Worm (Caenorhabditis elegans) whole organism, young adult: ENCODE results near the gene sas-7.
"Not testable (repeated sequence)": the region's sequence is repeated elsewhere in the genome, so short reads cannot be mapped to it uniquely, and the experiment has no call there.

ENCODE experiments used
- B0336.3 ChIP-seq: fragments of 200-800 bp; sonication (Bioruptor generic); IDR thresholded peaks from 2 replicates; pipeline ENCODE4 v1.3.6; 2022; ENCODE audit warnings: missing genetic modification characterization, missing compliant biosample characterization
- D2030.7 ChIP-seq: fragments of 200-800 bp; sonication (Bioruptor generic); IDR thresholded peaks from 2 replicates; pipeline ENCODE4 v1.3.6; 2022; ENCODE audit warnings: missing genetic modification reagents, missing genetic modification characterization, missing compliant biosample characterization
- F23B12.7 ChIP-seq: sonication (generic microtip); optimal IDR thresholded peaks from 2 replicates; lab custom pipeline; 2017; ENCODE audit warnings: missing genetic modification characterization, mild to moderate bottlenecking, missing compliant biosample characterization, antibody characterized with exemption, moderate library complexity; ENCODE audit not compliant: insufficient read depth
- F33H1.4 ChIP-seq: fragments of 200-800 bp; sonication (Bioruptor generic); IDR thresholded peaks from 2 replicates; pipeline ENCODE4 v1.3.6; 2022; ENCODE audit warnings: missing genetic modification reagents, missing genetic modification characterization, missing compliant biosample characterization
- F37B4.10 ChIP-seq: fragments of 200-800 bp; sonication (Bioruptor generic); IDR thresholded peaks from 2 replicates; pipeline ENCODE4 v1.3.6; 2022; ENCODE audit warnings: missing genetic modification characterization, missing compliant biosample characterization
- F49E8.2 ChIP-seq: sonication (generic microtip); optimal IDR thresholded peaks from 3 replicates; lab custom pipeline; 2017; ENCODE audit warnings: missing genetic modification characterization, mild to moderate bottlenecking, missing compliant biosample characterization, antibody characterized with exemption, moderate library complexity; ENCODE audit not compliant: insufficient read depth
- F57A8.1 ChIP-seq: fragments of 200-800 bp; sonication (Bioruptor generic); optimal IDR thresholded peaks from 2 replicates; lab custom pipeline; 2018; ENCODE audit warnings: mild to moderate bottlenecking, missing genetic modification characterization, moderate library complexity, missing compliant biosample characterization
- Y56A3A.18 ChIP-seq: fragments of 200-800 bp; sonication (Bioruptor generic); IDR thresholded peaks from 2 replicates; pipeline ENCODE4 v1.3.6; 2022; ENCODE audit warnings: missing genetic modification reagents, missing genetic modification characterization, missing compliant biosample characterization
- Y67H2A.10 ChIP-seq: fragments of 200-800 bp; sonication (Bioruptor generic); conservative IDR thresholded peaks from 2 replicates; pipeline ENCODE4 v1.3.6; 2022; ENCODE audit warnings: missing genetic modification reagents, missing genetic modification characterization, missing compliant biosample characterization
- Y79H2A.3 ChIP-seq: fragments of 200-800 bp; sonication (Bioruptor generic); conservative IDR thresholded peaks from 2 replicates; pipeline ENCODE4 v1.3.6; 2022; ENCODE audit warnings: missing genetic modification reagents, missing genetic modification characterization, missing compliant biosample characterization
- athp-1 ChIP-seq: sonication (generic microtip); optimal IDR thresholded peaks from 2 replicates; lab custom pipeline; 2017; ENCODE audit warnings: mild to moderate bottlenecking, missing genetic modification characterization, missing compliant biosample characterization
- attf-3 ChIP-seq: fragments of 200-800 bp; sonication (Bioruptor generic); conservative IDR thresholded peaks from 2 replicates; pipeline ENCODE4 v1.3.6; 2022; ENCODE audit warnings: missing genetic modification reagents, missing genetic modification characterization, missing compliant biosample characterization
- attf-5 ChIP-seq: fragments of 200-800 bp; sonication (Bioruptor generic); optimal IDR thresholded peaks from 2 replicates; lab custom pipeline; 2018; ENCODE audit warnings: mild to moderate bottlenecking, missing genetic modification characterization, missing compliant biosample characterization
- bed-2 ChIP-seq: fragments of 200-800 bp; sonication (Bioruptor generic); IDR thresholded peaks from 2 replicates; pipeline ENCODE4 v1.3.6; 2022; ENCODE audit warnings: missing genetic modification reagents, missing genetic modification characterization, missing compliant biosample characterization
- cebp-1 ChIP-seq, 2 experiments: fragments of 200-800 bp in 1 of 2; sonication (Bioruptor generic) in 1 of 2; sonication (generic microtip) in 1 of 2; IDR thresholded peaks in 1 of 2; optimal IDR thresholded peaks in 1 of 2; 2 replicates each; pipeline versions ENCODE4 v1.3.6 to Lab custom; 2017 to 2022; ENCODE audit warnings: missing compliant biosample characterization in 2 of 2, missing genetic modification characterization in 2 of 2, mild to moderate bottlenecking in 1 of 2, missing genetic modification reagents in 1 of 2, moderate library complexity in 1 of 2
- ceh-100 ChIP-seq: fragments of 200-800 bp; sonication (Bioruptor generic); IDR thresholded peaks from 2 replicates; pipeline ENCODE4 v1.3.6; 2022; ENCODE audit warnings: missing genetic modification reagents, missing genetic modification characterization, missing compliant biosample characterization
- ceh-27 ChIP-seq: fragments of 200-800 bp; sonication (Bioruptor generic); optimal IDR thresholded peaks from 2 replicates; lab custom pipeline; 2018; ENCODE audit warnings: mild to moderate bottlenecking, missing genetic modification characterization, moderate library complexity, missing compliant biosample characterization
- ceh-91 ChIP-seq: fragments of 200-800 bp; sonication (Bioruptor generic); IDR thresholded peaks from 2 replicates; pipeline ENCODE4 v1.3.6; 2022; ENCODE audit warnings: missing genetic modification reagents, missing genetic modification characterization, missing compliant biosample characterization
- dox-1 ChIP-seq: fragments of 200-800 bp; sonication (Bioruptor generic); IDR thresholded peaks from 2 replicates; pipeline ENCODE4 v1.3.6; 2022; ENCODE audit warnings: missing genetic modification reagents, missing genetic modification characterization, missing compliant biosample characterization
- egrh-3 ChIP-seq: fragments of 200-800 bp; sonication (Bioruptor generic); IDR thresholded peaks from 2 replicates; pipeline ENCODE4 v1.3.6; 2022; ENCODE audit warnings: missing genetic modification reagents, missing genetic modification characterization, missing compliant biosample characterization
- ekl-4 ChIP-seq: fragments of 200-800 bp; sonication (Bioruptor generic); IDR thresholded peaks from 2 replicates; pipeline ENCODE4 v1.3.6; 2022; ENCODE audit warnings: missing genetic modification reagents, missing genetic modification characterization, missing compliant biosample characterization
- hmg-1.2 ChIP-seq: fragments of 200-800 bp; sonication (Bioruptor generic); IDR thresholded peaks from 2 replicates; pipeline ENCODE4 v1.3.6; 2022; ENCODE audit warnings: missing genetic modification reagents, missing genetic modification characterization, missing compliant biosample characterization
- lin-54 ChIP-seq: fragments of 200-800 bp; sonication (Bioruptor generic); optimal IDR thresholded peaks from 2 replicates; lab custom pipeline; 2018; ENCODE audit warnings: mild to moderate bottlenecking, missing genetic modification characterization, missing compliant biosample characterization
- lir-1 ChIP-seq: fragments of 200-800 bp; sonication (Bioruptor generic); conservative IDR thresholded peaks from 2 replicates; pipeline ENCODE4 v1.3.6; 2022; ENCODE audit warnings: missing genetic modification reagents, missing genetic modification characterization, missing compliant biosample characterization
- lsl-1 ChIP-seq: fragments of 200-800 bp; sonication (Bioruptor generic); optimal IDR thresholded peaks from 2 replicates; lab custom pipeline; 2018; ENCODE audit warnings: mild to moderate bottlenecking, missing genetic modification characterization, moderate library complexity, missing compliant biosample characterization
- madf-3 ChIP-seq: fragments of 200-800 bp; sonication (Bioruptor generic); IDR thresholded peaks from 2 replicates; pipeline ENCODE4 v1.3.6; 2022; ENCODE audit warnings: missing genetic modification reagents, missing genetic modification characterization, missing compliant biosample characterization
- madf-6 ChIP-seq: fragments of 200-800 bp; sonication (Bioruptor generic); IDR thresholded peaks from 2 replicates; pipeline ENCODE4 v1.3.6; 2022; ENCODE audit warnings: missing genetic modification reagents, missing genetic modification characterization, missing compliant biosample characterization
- madf-8 ChIP-seq: fragments of 200-800 bp; sonication (Bioruptor generic); conservative IDR thresholded peaks from 2 replicates; pipeline ENCODE4 v1.3.6; 2022; ENCODE audit warnings: missing genetic modification reagents, missing genetic modification characterization, missing compliant biosample characterization
- mcd-1 ChIP-seq: fragments of 200-800 bp; sonication (Bioruptor generic); IDR thresholded peaks from 2 replicates; pipeline ENCODE4 v1.3.6; 2022; ENCODE audit warnings: missing genetic modification reagents, missing genetic modification characterization, missing compliant biosample characterization
- nfyb-1 ChIP-seq: fragments of 200-800 bp; sonication (Bioruptor generic); IDR thresholded peaks from 2 replicates; pipeline ENCODE4 v1.3.6; 2022; ENCODE audit warnings: missing genetic modification reagents, missing genetic modification characterization, missing compliant biosample characterization
- nhr-120 ChIP-seq: fragments of 200-800 bp; sonication (Bioruptor generic); IDR thresholded peaks from 2 replicates; pipeline ENCODE4 v1.3.6; 2022; ENCODE audit warnings: missing genetic modification characterization, missing compliant biosample characterization
- nhr-27 ChIP-seq: fragments of 200-800 bp; sonication (Bioruptor generic); optimal IDR thresholded peaks from 2 replicates; lab custom pipeline; 2018; ENCODE audit warnings: mild to moderate bottlenecking, missing genetic modification characterization, moderate library complexity, missing compliant biosample characterization
- pbrm-1 ChIP-seq: fragments of 200-800 bp; sonication (Bioruptor generic); IDR thresholded peaks from 2 replicates; pipeline ENCODE4 v1.3.6; 2022; ENCODE audit warnings: missing genetic modification reagents, missing genetic modification characterization, missing compliant biosample characterization
- rcor-1 ChIP-seq: fragments of 200-800 bp; sonication (Bioruptor generic); IDR thresholded peaks from 2 replicates; pipeline ENCODE4 v1.3.6; 2022; ENCODE audit warnings: missing genetic modification reagents, missing genetic modification characterization, missing compliant biosample characterization
- sea-2 ChIP-seq: fragments of 200-800 bp; sonication (Bioruptor generic); IDR thresholded peaks from 2 replicates; pipeline ENCODE4 v1.3.6; 2022; ENCODE audit warnings: missing genetic modification characterization, missing compliant biosample characterization
- snpc-3.4 ChIP-seq: sonication (generic microtip); optimal IDR thresholded peaks from 2 replicates; lab custom pipeline; 2017; ENCODE audit warnings: missing genetic modification characterization, mild to moderate bottlenecking, missing compliant biosample characterization, antibody characterized with exemption, moderate library complexity, missing genotype, missing genetic modification reagents
- snpc-4 ChIP-seq, 5 experiments: fragments of 150-350 bp in 1 of 5; sonication (generic microtip) in 4 of 5; optimal IDR thresholded peaks; 2 replicates each; lab custom pipeline; 2014 to 2018; ENCODE audit warnings: missing genetic modification characterization in 5 of 5, missing biosample characterization in 3 of 5, antibody characterized with exemption in 2 of 5, mild to moderate bottlenecking in 2 of 5, missing compliant biosample characterization in 2 of 5, missing genotype in 2 of 5, moderate library complexity in 2 of 5, missing genetic modification reagents in 1 of 5
- somi-1 ChIP-seq: fragments of 200-800 bp; sonication (Bioruptor generic); optimal IDR thresholded peaks from 2 replicates; lab custom pipeline; 2018; ENCODE audit warnings: mild to moderate bottlenecking, missing genetic modification characterization, missing compliant biosample characterization
- tbp1 ChIP-seq: fragments of 200-800 bp; sonication (Bioruptor generic); optimal IDR thresholded peaks from 2 replicates; lab custom pipeline; 2018; ENCODE audit warnings: mild to moderate bottlenecking, missing genetic modification characterization, missing compliant biosample characterization
- unc-62 ChIP-seq: fragments of 150-350 bp; optimal IDR thresholded peaks from 2 replicates; lab custom pipeline; 2014; ENCODE audit warnings: missing biosample characterization, missing genetic modification reagents, missing genetic modification characterization
- zim-3 ChIP-seq: sonication (generic microtip); optimal IDR thresholded peaks from 2 replicates; lab custom pipeline; 2017; ENCODE audit warnings: mild to moderate bottlenecking, missing genetic modification characterization, moderate library complexity, missing compliant biosample characterization
- ztf-18 ChIP-seq: sonication (generic microtip); optimal IDR thresholded peaks from 2 replicates; lab custom pipeline; 2016; ENCODE audit warnings: missing genotype, mild to moderate bottlenecking, missing genetic modification characterization, missing compliant biosample characterization

The sas-7 gene

DNA sequence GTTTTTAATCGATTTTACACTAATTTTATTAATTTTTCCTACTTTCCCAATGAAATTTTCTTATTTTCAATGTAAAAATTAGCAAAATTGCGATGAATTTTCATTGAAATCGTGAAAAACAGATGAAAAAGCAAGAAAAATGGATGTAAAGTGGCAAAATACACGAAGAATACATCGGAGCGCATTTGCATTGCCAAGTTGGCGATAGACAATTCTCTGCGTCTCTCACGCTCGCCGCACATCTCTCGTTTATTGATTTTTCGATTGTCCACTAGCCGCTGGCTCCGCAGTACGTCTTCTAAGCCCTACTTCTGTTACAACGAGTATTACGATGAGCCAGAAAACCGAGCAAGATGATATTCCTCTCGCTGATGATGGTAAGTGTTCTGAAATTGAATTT, 2.1 kb upstream of the sas-7 start, which contains the start of gene unc-69 (continued):
- TF ChIP-seq attf-5 (GFP tag; lab: Kevin White, UChicago) (peak; percentile 30), F57A8.1 (GFP tag; lab: Kevin White, UChicago) (no peak), ceh-100 (GFP tag; lab: Robert Waterston, UW) (no peak), pbrm-1 (GFP tag; lab: Robert Waterston, UW) (no peak), snpc-4 (GFP tag; optimal IDR thresholded peaks at IDR 0.05; lab: Kevin White, UChicago) (no peak), snpc-4 (tag; optimal IDR thresholded peaks at IDR 0.05; lab: Kevin White, UChicago) (peak in 3 of 4 experiments; percentile 6 to 28 (median 7)), nhr-27 (tag; lab: Kevin White, UChicago) (no peak), somi-1 (no peak), egrh-3 (no peak), athp-1 (tag; lab: Kevin White, UChicago) (no peak), mcd-1 (GFP tag; lab: Robert Waterston, UW) (peak; percentile 88), ceh-91 (GFP tag; lab: Robert Waterston, UW) (no peak), attf-3 (GFP tag; lab: Robert Waterston, UW) (no peak), zim-3 (tag; lab: Kevin White, UChicago) (no peak), unc-62 (GFP tag; lab: Kevin White, UChicago) (no peak), madf-3 (GFP tag; lab: Robert Waterston, UW) (no peak), lin-54 (GFP tag; lab: Kevin White, UChicago) (peak; percentile 28), F23B12.7 (tag; lab: Kevin White, UChicago) (peak; percentile 43), snpc-3.4 (tag; lab: Kevin White, UChicago) (peak; percentile 9), cebp-1 (GFP tag; IDR thresholded peaks at IDR 0.05; lab: Robert Waterston, UW) (no peak), cebp-1 (tag; optimal IDR thresholded peaks at IDR 0.05; lab: Kevin White, UChicago) (peak; percentile 42), ekl-4 (GFP tag; lab: Robert Waterston, UW) (no peak), dox-1 (0 out of 2 replicates have a peak, but pooled peaks have one; percentile 24), lsl-1 (peak; percentile 52), nhr-120 (GFP tag; lab: Robert Waterston, UW) (no peak), ztf-18 (tag; lab: Kevin White, UChicago) (peak; percentile 33), sea-2 (no peak), F33H1.4 (peak; percentile 27; the same call in 1 of the 2 replicates), ceh-27 (GFP tag; lab: Kevin White, UChicago) (peak; percentile 48)

DNA sequence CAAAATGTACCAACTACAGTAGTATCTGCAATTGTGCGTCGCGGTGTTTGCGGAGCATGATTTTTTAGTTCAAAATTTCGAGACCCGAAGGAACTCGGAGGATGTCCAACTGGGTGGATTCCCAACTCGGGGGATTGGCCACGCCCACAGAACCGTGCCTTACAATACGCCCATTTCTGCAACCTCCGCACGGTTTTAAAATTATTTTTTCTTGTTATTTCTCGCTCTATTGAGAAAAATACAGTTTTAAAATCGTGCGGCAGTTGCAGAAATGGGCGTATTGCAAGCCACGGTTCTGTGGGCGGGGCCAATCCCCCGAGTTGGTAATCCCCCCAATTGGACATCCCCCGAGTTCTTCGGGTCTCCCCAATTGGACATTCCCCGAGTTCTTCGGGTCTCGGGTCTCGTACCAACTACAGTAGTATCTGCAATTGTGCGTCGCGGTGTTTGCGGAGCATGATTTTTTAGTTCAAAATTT, 552 bp upstream of the sas-7 start:
- TF ChIP-seq B0336.3 (GFP tag; lab: Robert Waterston, UW): 0 out of 2 replicates have a peak, but pooled peaks have one; percentile 9
- TF ChIP-seq Y67H2A.10: 0 out of 2 replicates have a peak, but pooled peaks have one; percentile 31
- TF ChIP-seq tbp1: peak; percentile 6
- TF ChIP-seq rcor-1: peak; percentile 70
- TF ChIP-seq madf-8: peak; percentile 38
- peak; percentile 88 for TF ChIP-seq madf-6 (GFP tag; lab: Robert Waterston, UW)
- TF ChIP-seq snpc-4 (GFP tag; optimal IDR thresholded peaks at IDR 0.05; lab: Kevin White, UChicago): not testable (repeated sequence)
- peak in 1 of 4 experiments; percentile 15 for TF ChIP-seq snpc-4 (tag; optimal IDR thresholded peaks at IDR 0.05; lab: Kevin White, UChicago)
- peak; percentile 56 for TF ChIP-seq F33H1.4
- TF ChIP-seq snpc-3.4 (tag; lab: Kevin White, UChicago): peak; percentile 41
- TF ChIP-seq F49E8.2 (tag; lab: Kevin White, UChicago): peak; percentile 15
- TF ChIP-seq dox-1: peak; percentile 80
- 0 out of 2 replicates have a peak, but pooled peaks have one; percentile 44 for TF ChIP-seq lir-1 (GFP tag; lab: Robert Waterston, UW)
- peak; percentile 37 for TF ChIP-seq lin-54 (GFP tag; lab: Kevin White, UChicago)
- TF ChIP-seq pbrm-1 (GFP tag; lab: Robert Waterston, UW): peak; percentile 64; the same call in 1 of the 2 replicates
- TF ChIP-seq ceh-91 (GFP tag; lab: Robert Waterston, UW): peak; percentile 75
- peak; percentile 85 for TF ChIP-seq lsl-1
- peak; percentile 59 for TF ChIP-seq egrh-3
- TF ChIP-seq bed-2 (GFP tag; lab: Robert Waterston, UW): 0 out of 2 replicates have a peak, but pooled peaks have one; percentile 7
- TF ChIP-seq nfyb-1: peak; percentile 50; the same call in 1 of the 2 replicates
- TF ChIP-seq D2030.7 (GFP tag; lab: Robert Waterston, UW): peak; percentile 95
- peak; percentile 67 for TF ChIP-seq ztf-18 (tag; lab: Kevin White, UChicago)
- 0 out of 2 replicates have a peak, but pooled peaks have one; percentile 58 for TF ChIP-seq F37B4.10 (GFP tag; lab: Robert Waterston, UW)
- peak; percentile 49 for TF ChIP-seq hmg-1.2 (GFP tag; lab: Robert Waterston, UW)
- peak; percentile 41; the same call in 1 of the 2 replicates for TF ChIP-seq Y79H2A.3
- 0 out of 2 replicates have a peak, but pooled peaks have one; percentile 24 for TF ChIP-seq Y56A3A.18 (GFP tag; lab: Robert Waterston, UW)
